Worm (Caenorhabditis elegans) whole organism, late embryonic: ENCODE data around the gene pqn-48.

Experiments
- C08G9.2 ChIP-seq: sonication (generic microtip); optimal IDR thresholded peaks from 2 replicates; lab custom pipeline; 2016; ENCODE audit warnings: mild to moderate bottlenecking, missing genetic modification characterization, moderate library complexity, missing compliant biosample characterization
- F13H6.1 ChIP-seq: sonication (generic microtip); optimal IDR thresholded peaks from 2 replicates; lab custom pipeline; 2016; ENCODE audit warnings: missing genetic modification characterization, missing compliant biosample characterization
- ceh-18 ChIP-seq: sonication (generic microtip); optimal IDR thresholded peaks from 2 replicates; lab custom pipeline; 2016; ENCODE audit warnings: missing genetic modification characterization, missing compliant biosample characterization
- ceh-2 ChIP-seq: sonication (generic microtip); optimal IDR thresholded peaks from 2 replicates; lab custom pipeline; 2016; ENCODE audit warnings: missing genotype, missing genetic modification characterization, missing compliant biosample characterization
- ceh-30 ChIP-seq: fragments of 150-350 bp; optimal IDR thresholded peaks from 2 replicates; lab custom pipeline; 2014; ENCODE audit warnings: missing biosample characterization, missing genetic modification characterization
- ceh-34 ChIP-seq: sonication (generic microtip); optimal IDR thresholded peaks from 2 replicates; lab custom pipeline; 2016; ENCODE audit warnings: mild to moderate bottlenecking, missing genetic modification characterization, missing compliant biosample characterization
- dve-1 ChIP-seq: sonication (generic microtip); optimal IDR thresholded peaks from 2 replicates; lab custom pipeline; 2017; ENCODE audit warnings: antibody characterized with exemption, mild to moderate bottlenecking, missing genetic modification characterization, missing compliant biosample characterization
- elt-2 ChIP-seq: sonication (generic microtip); optimal IDR thresholded peaks from 2 replicates; lab custom pipeline; 2016; ENCODE audit warnings: missing genetic modification reagents, missing genetic modification characterization, missing compliant biosample characterization
- hlh-30 ChIP-seq: sonication (generic microtip); optimal IDR thresholded peaks from 2 replicates; lab custom pipeline; 2017; ENCODE audit warnings: antibody characterized with exemption, missing genetic modification characterization, missing compliant biosample characterization; ENCODE audit not compliant: insufficient read depth
- npax-4 ChIP-seq: sonication (generic microtip); optimal IDR thresholded peaks from 2 replicates; lab custom pipeline; 2016; ENCODE audit warnings: missing genetic modification characterization, missing compliant biosample characterization
- pax-1 ChIP-seq: fragments of 150-350 bp; optimal IDR thresholded peaks from 2 replicates; lab custom pipeline; 2014; ENCODE audit warnings: missing biosample characterization, missing genetic modification characterization
- pha-4 ChIP-seq: fragments of 150-350 bp; optimal IDR thresholded peaks from 2 replicates; lab custom pipeline; 2018; ENCODE audit warnings: missing biosample characterization, missing genetic modification reagents, missing genetic modification characterization
- sox-4 ChIP-seq: sonication (generic microtip); optimal IDR thresholded peaks from 2 replicates; lab custom pipeline; 2017; ENCODE audit warnings: mild to moderate bottlenecking, missing genetic modification characterization, inconsistent platforms, missing compliant biosample characterization

pqn-48 gene

ce11 chrII:4085601-4086000 lies 46.9 kb downstream of the pqn-48 start:
- TF ChIP-seq sox-4, result no peak

- TF ChIP-seq ceh-18 (peak; percentile 59), elt-2 (tag; lab: Kevin White, UChicago) (peak; percentile 84), ceh-2 (no peak)
Measured at ce11 chrII:4089183-4089582, 50.5 kb downstream of the pqn-48 start.

ce11 chrII:4090790-4091189 lies 52.1 kb downstream of the pqn-48 start:
- peak; percentile 16 for TF ChIP-seq hlh-30 (tag; lab: Kevin White, UChicago)
- TF ChIP-seq pax-1 (tag; lab: Kevin White, UChicago), result no peak
- TF ChIP-seq, all 69 proteins: peak for 1

- TF ChIP-seq ceh-34 (no peak), npax-4 (tag; lab: Kevin White, UChicago) (no peak), F13H6.1 (tag; lab: Kevin White, UChicago) (no peak)
Measured at ce11 chrII:4091828-4092227, 53.1 kb downstream of the pqn-48 start, which contains the start of gene R11F4.1. TSS of gene R11F4.1 (plus strand) at chrII:4091930.

ce11 chrII:4092502-4092901 lies 53.8 kb downstream of the pqn-48 start:
- TF ChIP-seq C08G9.2 (tag; lab: Kevin White, UChicago), result no peak
- TF ChIP-seq dve-1 (tag; lab: Kevin White, UChicago), result no peak
- no peak for TF ChIP-seq npax-4 (tag; lab: Kevin White, UChicago)
- TF ChIP-seq ceh-30 (tag; lab: Kevin White, UChicago), result no peak
- no peak for TF ChIP-seq ceh-18
- TF ChIP-seq pha-4 (tag; lab: Kevin White, UChicago), result no peak
